Worm (Caenorhabditis elegans) whole organism, L1 larva: ENCODE data around the gene C48B4.10.

Source experiments
- C16A3.4 ChIP-seq: fragments of 150-350 bp; optimal IDR thresholded peaks from 2 replicates; lab custom pipeline; 2014; ENCODE audit warnings: missing biosample characterization, missing genetic modification characterization
- Y116A8C.19 ChIP-seq: sonication (generic microtip); optimal IDR thresholded peaks from 2 replicates; lab custom pipeline; 2016; ENCODE audit warnings: missing compliant biosample characterization, missing genetic modification characterization, borderline replicate concordance
- aha-1 ChIP-seq: fragments of 150-350 bp; optimal IDR thresholded peaks from 2 replicates; lab custom pipeline; 2014; ENCODE audit warnings: missing biosample characterization, missing genetic modification characterization
- alr-1 ChIP-seq: fragments of 200-800 bp; sonication (Bioruptor generic); optimal IDR thresholded peaks from 2 replicates; lab custom pipeline; 2018; ENCODE audit warnings: borderline replicate concordance, mild to moderate bottlenecking, missing genetic modification characterization, missing compliant biosample characterization
- ama-1 ChIP-seq: fragments of 150-350 bp; optimal IDR thresholded peaks from 2 replicates; lab custom pipeline; 2014
- blmp-1 ChIP-seq: fragments of 150-350 bp; optimal IDR thresholded peaks from 2 replicates; lab custom pipeline; 2014; ENCODE audit warnings: missing biosample characterization, missing genetic modification characterization
- ceh-63 ChIP-seq: fragments of 200-800 bp; sonication (Bioruptor generic); optimal IDR thresholded peaks from 2 replicates; lab custom pipeline; 2018; ENCODE audit warnings: mild to moderate bottlenecking, missing genetic modification characterization, missing compliant biosample characterization
- ceh-90 ChIP-seq: sonication (generic microtip); optimal IDR thresholded peaks from 2 replicates; lab custom pipeline; 2016; ENCODE audit warnings: missing genetic modification characterization, missing compliant biosample characterization
- dpl-1 ChIP-seq, 3 experiments: fragments of 150-350 bp in 2 of 3; sonication (generic microtip) in 1 of 3; optimal IDR thresholded peaks; 2 replicates each; lab custom pipeline; 2014 to 2017; ENCODE audit warnings: missing biosample characterization in 3 of 3, missing genetic modification characterization in 3 of 3, missing genetic modification reagents in 3 of 3
- efl-1 ChIP-seq, 4 experiments: fragments of 150-350 bp; optimal IDR thresholded peaks in 3 of 4; peaks in 1 of 4; 1 replicate in 1 of 4; 2 replicates in 3 of 4; lab custom pipeline; 2014; ENCODE audit warnings: missing biosample characterization in 2 of 4, missing genetic modification characterization in 2 of 4, missing genetic modification reagents in 2 of 4
- egl-13 ChIP-seq: sonication (generic microtip); optimal IDR thresholded peaks from 2 replicates; lab custom pipeline; 2016; ENCODE audit warnings: missing genotype, missing genetic modification reagents, missing genetic modification characterization, missing compliant biosample characterization
- elt-2 ChIP-seq: sonication (generic microtip); optimal IDR thresholded peaks from 2 replicates; lab custom pipeline; 2016; ENCODE audit warnings: missing genetic modification characterization, mild to moderate bottlenecking, inconsistent platforms, missing compliant biosample characterization, missing genetic modification reagents
- elt-3 ChIP-seq, 6 experiments: fragments of 150-350 bp in 1 of 6; sonication (generic microtip); optimal IDR thresholded peaks; 2 replicates each; lab custom pipeline; 2017 to 2018; ENCODE audit warnings: missing biosample characterization in 6 of 6, missing genetic modification characterization in 6 of 6, inconsistent platforms in 1 of 6
- fkh-10 ChIP-seq: sonication (generic microtip); optimal IDR thresholded peaks from 2 replicates; lab custom pipeline; 2017; ENCODE audit warnings: missing biosample characterization, missing genetic modification reagents, missing genetic modification characterization
- fkh-8 ChIP-seq: sonication (generic microtip); optimal IDR thresholded peaks from 2 replicates; lab custom pipeline; 2016; ENCODE audit warnings: mild to moderate bottlenecking, missing genetic modification characterization, missing compliant biosample characterization
- hlh-17 ChIP-seq: fragments of 200-800 bp; sonication (Bioruptor generic); optimal IDR thresholded peaks from 2 replicates; lab custom pipeline; 2018; ENCODE audit warnings: missing genetic modification characterization, mild to moderate bottlenecking, missing compliant biosample characterization, moderate library complexity, borderline replicate concordance
- isw-1 ChIP-seq: fragments of 200-800 bp; sonication (Bioruptor generic); IDR thresholded peaks from 2 replicates; pipeline ENCODE4 v1.3.6; 2022; ENCODE audit warnings: missing genetic modification characterization, missing compliant biosample characterization
- lin-15B ChIP-seq: fragments of 150-350 bp; sonication (generic microtip); optimal IDR thresholded peaks from 3 replicates; lab custom pipeline; 2014; ENCODE audit warnings: missing biosample characterization, missing genetic modification characterization
- lin-35 ChIP-seq, 2 experiments: fragments of 150-350 bp; optimal IDR thresholded peaks; 2 replicates each; lab custom pipeline; 2014; ENCODE audit warnings: missing biosample characterization in 2 of 2, missing genetic modification characterization in 2 of 2, missing genetic modification reagents in 2 of 2
- lin-39 ChIP-seq: fragments of 150-350 bp; optimal IDR thresholded peaks from 2 replicates; lab custom pipeline; 2014; ENCODE audit warnings: missing biosample characterization, missing genetic modification reagents, missing genetic modification characterization
- lir-3 ChIP-seq: sonication (generic microtip); optimal IDR thresholded peaks from 2 replicates; lab custom pipeline; 2016; ENCODE audit warnings: mild to moderate bottlenecking, missing genetic modification characterization, moderate library complexity, missing compliant biosample characterization; ENCODE audit not compliant: poor library complexity
- lsy-2 ChIP-seq, 2 experiments: fragments of 150-350 bp; optimal IDR thresholded peaks; 2 replicates each; lab custom pipeline; 2014; ENCODE audit warnings: missing biosample characterization in 2 of 2, missing genetic modification characterization in 2 of 2
- mef-2 ChIP-seq: fragments of 150-350 bp; optimal IDR thresholded peaks from 2 replicates; lab custom pipeline; 2014; ENCODE audit warnings: missing biosample characterization, missing genetic modification characterization
- nhr-12 ChIP-seq: sonication (generic microtip); optimal IDR thresholded peaks from 2 replicates; lab custom pipeline; 2017; ENCODE audit warnings: missing biosample characterization, missing genetic modification characterization
- nhr-19 ChIP-seq: fragments of 200-800 bp; sonication (Bioruptor generic); conservative IDR thresholded peaks from 2 replicates; pipeline ENCODE4 v1.3.6; 2022; ENCODE audit warnings: missing genetic modification characterization, missing compliant biosample characterization
- nhr-237 ChIP-seq: fragments of 150-350 bp; optimal IDR thresholded peaks from 2 replicates; lab custom pipeline; 2014; ENCODE audit warnings: missing biosample characterization, missing genetic modification characterization
- nhr-47 ChIP-seq: sonication (generic microtip); optimal IDR thresholded peaks from 2 replicates; lab custom pipeline; 2016; ENCODE audit warnings: mild to moderate bottlenecking, missing genetic modification characterization, moderate library complexity, missing compliant biosample characterization
- nhr-77 ChIP-seq: fragments of 150-350 bp; optimal IDR thresholded peaks from 2 replicates; lab custom pipeline; 2014; ENCODE audit warnings: missing biosample characterization, missing genetic modification characterization
- nhr-84 ChIP-seq: sonication (generic microtip); optimal IDR thresholded peaks from 2 replicates; lab custom pipeline; 2017; ENCODE audit warnings: missing biosample characterization, missing genetic modification characterization
- nhr-90 ChIP-seq: sonication (generic microtip); optimal IDR thresholded peaks from 2 replicates; lab custom pipeline; 2016; ENCODE audit warnings: mild to moderate bottlenecking, missing genetic modification characterization, missing compliant biosample characterization; ENCODE audit not compliant: poor library complexity
- pax-3 ChIP-seq: fragments of 200-800 bp; sonication (Bioruptor generic); optimal IDR thresholded peaks from 2 replicates; lab custom pipeline; 2018; ENCODE audit warnings: mild to moderate bottlenecking, missing genetic modification characterization, moderate library complexity, missing compliant biosample characterization
- rnt-1 ChIP-seq: sonication (generic microtip); optimal IDR thresholded peaks from 2 replicates; lab custom pipeline; 2016; ENCODE audit warnings: mild to moderate bottlenecking, missing genetic modification characterization, moderate library complexity, missing compliant biosample characterization
- skn-1 ChIP-seq: fragments of 150-350 bp; optimal IDR thresholded peaks from 2 replicates; lab custom pipeline; 2014; ENCODE audit warnings: missing biosample characterization, missing genetic modification characterization
- snu-23 ChIP-seq: sonication (generic microtip); optimal IDR thresholded peaks from 2 replicates; lab custom pipeline; 2016; ENCODE audit warnings: missing genetic modification characterization, missing compliant biosample characterization
- sox-4 ChIP-seq: sonication (generic microtip); optimal IDR thresholded peaks from 2 replicates; lab custom pipeline; 2016; ENCODE audit warnings: missing genetic modification characterization, missing compliant biosample characterization
- sptf-1 ChIP-seq: fragments of 150-350 bp; optimal IDR thresholded peaks from 2 replicates; lab custom pipeline; 2014; ENCODE audit warnings: missing biosample characterization, missing genetic modification characterization
- swsn-7 ChIP-seq: sonication (generic microtip); optimal IDR thresholded peaks from 2 replicates; lab custom pipeline; 2016; ENCODE audit warnings: missing genetic modification characterization, missing compliant biosample characterization
- unc-30 ChIP-seq: sonication (generic microtip); optimal IDR thresholded peaks from 2 replicates; lab custom pipeline; 2017; ENCODE audit warnings: missing biosample characterization, missing genetic modification characterization
- unc-86 ChIP-seq: sonication (generic microtip); optimal IDR thresholded peaks from 2 replicates; lab custom pipeline; 2016; ENCODE audit warnings: missing genetic modification characterization, missing compliant biosample characterization
- unc-98 ChIP-seq: fragments of 200-800 bp; sonication (Bioruptor generic); IDR thresholded peaks from 2 replicates; pipeline ENCODE4 v1.3.6; 2022; ENCODE audit warnings: missing genetic modification characterization, missing compliant biosample characterization
- vab-15 ChIP-seq: sonication (generic microtip); optimal IDR thresholded peaks from 2 replicates; lab custom pipeline; 2017; ENCODE audit warnings: missing genotype, mild to moderate bottlenecking, missing genetic modification characterization, missing compliant biosample characterization
- xbp-1 ChIP-seq: sonication (generic microtip); optimal IDR thresholded peaks from 2 replicates; lab custom pipeline; 2016; ENCODE audit warnings: missing genetic modification characterization, missing compliant biosample characterization
- zag-1 ChIP-seq: fragments of 150-350 bp; optimal IDR thresholded peaks from 2 replicates; lab custom pipeline; 2014; ENCODE audit warnings: missing biosample characterization, missing genetic modification characterization
- zip-4 ChIP-seq: fragments of 200-800 bp; sonication (Bioruptor generic); optimal IDR thresholded peaks from 2 replicates; lab custom pipeline; 2018; ENCODE audit warnings: mild to moderate bottlenecking, missing genetic modification characterization, moderate library complexity, missing compliant biosample characterization
- ztf-11 ChIP-seq, 2 experiments: sonication (generic microtip); optimal IDR thresholded peaks; 2 replicates each; lab custom pipeline; 2016 to 2017; ENCODE audit warnings: missing genetic modification characterization in 2 of 2, missing biosample characterization in 1 of 2, missing compliant biosample characterization in 1 of 2

The C48B4.10 gene

ce11 chrIII:9528824-9529223, 35.5 kb downstream of the C48B4.10 start, which contains the start of gene ZK1098.2 (continued):
- TF ChIP-seq aha-1 (tag; lab: Kevin White, UChicago) = no peak
- no peak for TF ChIP-seq zip-4 (GFP tag; lab: Kevin White, UChicago)
- no peak for TF ChIP-seq nhr-12
- no peak for TF ChIP-seq nhr-90
- no peak for TF ChIP-seq unc-98 (GFP tag; lab: Robert Waterston, UW)
- TF ChIP-seq lir-3 (tag; lab: Kevin White, UChicago) = no peak
- no peak for TF ChIP-seq swsn-7
- peak in 1 of 3 experiments; percentile 42 for TF ChIP-seq dpl-1 (GFP tag; optimal IDR thresholded peaks at IDR 0.05; lab: Kevin White, UChicago)
- no peak for TF ChIP-seq lin-15B (tag; lab: Kevin White, UChicago)
- no peak for TF ChIP-seq mef-2 (tag; lab: Kevin White, UChicago)
- TF ChIP-seq nhr-77 (tag; lab: Kevin White, UChicago) = no peak
- TF ChIP-seq ceh-63 = no peak
- TF ChIP-seq alr-1 = no peak
- no peak for TF ChIP-seq fkh-8
- no peak for TF ChIP-seq egl-13 (tag; lab: Kevin White, UChicago)
- TF ChIP-seq zag-1 (tag; lab: Kevin White, UChicago) = no peak
- TF ChIP-seq sox-4 (tag; lab: Kevin White, UChicago) = no peak
- TF ChIP-seq fkh-10 (GFP tag; lab: Kevin White, UChicago) = no peak
- TF ChIP-seq ama-1 (lab: Kevin White, UChicago) = no peak
- no peak for TF ChIP-seq xbp-1 (tag; lab: Kevin White, UChicago)
- TF ChIP-seq elt-2 (tag; lab: Kevin White, UChicago) = no peak
- peak; percentile 28 for TF ChIP-seq C16A3.4 (tag; lab: Kevin White, UChicago)
- TF ChIP-seq isw-1 = no peak
- TF ChIP-seq lin-39 (tag; lab: Kevin White, UChicago) = no peak
- TF ChIP-seq, all 84 proteins: peak for 11

ce11 chrIII:9526851-9527250, 37.5 kb downstream of the C48B4.10 start, which contains the start of gene ZK1098.6:
Gene ZK1098.6 (plus strand): TSS chrIII:9527151.
- no peak for TF ChIP-seq ceh-90 (tag; lab: Kevin White, UChicago)
- no peak for TF ChIP-seq ztf-11 (tag; optimal IDR thresholded peaks at IDR 0.05; lab: Kevin White, UChicago)
- TF ChIP-seq nhr-84 (tag; lab: Kevin White, UChicago) = no peak
- no peak for TF ChIP-seq nhr-77 (tag; lab: Kevin White, UChicago)
- no peak for TF ChIP-seq blmp-1 (tag; lab: Kevin White, UChicago)
- TF ChIP-seq nhr-237 = no peak
- no peak for TF ChIP-seq unc-86
- no peak for TF ChIP-seq rnt-1 (tag; lab: Kevin White, UChicago)
- TF ChIP-seq mef-2 (tag; lab: Kevin White, UChicago) = no peak
- no peak for TF ChIP-seq pax-3 (tag; lab: Kevin White, UChicago)
- no peak for TF ChIP-seq sox-4 (tag; lab: Kevin White, UChicago)
- TF ChIP-seq ceh-63 = no peak

- TF ChIP-seq lir-3 (tag; lab: Kevin White, UChicago) = no peak
- TF ChIP-seq vab-15 (tag; lab: Kevin White, UChicago) = no peak
- TF ChIP-seq hlh-17 (GFP tag; lab: Kevin White, UChicago) = no peak
- TF ChIP-seq nhr-19 = no peak
These were observed 39.1 kb downstream of the C48B4.10 start, which contains the start of gene trpp-3 for ce11 chrIII:9525252-9525651. Gene trpp-3 (plus strand): TSS chrIII:9525552.

ce11 chrIII:9523581-9523980, 40.7 kb downstream of the C48B4.10 start, which contains the start of gene mrps-23:
Gene mrps-23 (minus strand): TSS chrIII:9523672.
- TF ChIP-seq snu-23 (peak; percentile 20), elt-3 (tag; optimal IDR thresholded peaks at IDR 0.05; lab: Kevin White, UChicago) (peak in 1 of 6 experiments; percentile 12), skn-1 (tag; lab: Kevin White, UChicago) (no peak), Y116A8C.19 (tag; lab: Kevin White, UChicago) (no peak), unc-86 (no peak), nhr-90 (peak; percentile 22), dpl-1 (GFP tag; optimal IDR thresholded peaks at IDR 0.05; lab: Kevin White, UChicago) (peak in 1 of 3 experiments; percentile 7), lin-35 (GFP tag; optimal IDR thresholded peaks at IDR 0.05; lab: Kevin White, UChicago) (peak in 1 of 2 experiments; percentile 30), nhr-47 (tag; lab: Kevin White, UChicago) (peak; percentile 7), unc-30 (no peak), efl-1 (optimal IDR thresholded peaks at IDR 0.05; lab: Kevin White, UChicago) (no peak), efl-1 (GFP tag; optimal IDR thresholded peaks at IDR 0.05 in 1 of 2; lab: Kevin White, UChicago) (peak in 1 of 2 experiments; percentile 16), sptf-1 (tag; lab: Kevin White, UChicago) (no peak), lsy-2 (tag; optimal IDR thresholded peaks at IDR 0.05; lab: Kevin White, UChicago) (peak in 1 of 2 experiments; percentile 35)
